Worm (Caenorhabditis elegans): Measurements from ENCODE around the gene max-1.

- no peak for TF ChIP-seq C06A6.2 (GFP tag; conservative IDR thresholded peaks at IDR 0.05)
- no peak for TF ChIP-seq ama-1 (optimal IDR thresholded peaks at IDR 0.05)
- TF ChIP-seq ama-1 (GFP tag; optimal IDR thresholded peaks at IDR 0.05), result no peak
- TF ChIP-seq dpl-1 (GFP tag; optimal IDR thresholded peaks at IDR 0.05), result no peak
- TF ChIP-seq madf-8 (GFP tag; conservative IDR thresholded peaks at IDR 0.05), result no peak
- no peak for TF ChIP-seq Y67H2A.10 (GFP tag; conservative IDR thresholded peaks at IDR 0.05)
- no peak for TF ChIP-seq T26A5.8 (tag; optimal IDR thresholded peaks at IDR 0.05)
- no peak for TF ChIP-seq ceh-91 (GFP tag; IDR thresholded peaks at IDR 0.05)
- TF ChIP-seq Y95B8A.8 (GFP tag; IDR thresholded peaks at IDR 0.05), result no peak
- no peak for TF ChIP-seq akir-1 (GFP tag; optimal IDR thresholded peaks at IDR 0.05)
- TF ChIP-seq pha-4 (tag; optimal IDR thresholded peaks at IDR 0.05), result no peak
- TF ChIP-seq sea-2 (GFP tag; IDR thresholded peaks at IDR 0.05), result no peak
- TF ChIP-seq ets-4 (GFP tag; optimal IDR thresholded peaks at IDR 0.05), result no peak
- TF ChIP-seq nhr-27 (tag; optimal IDR thresholded peaks at IDR 0.05), result no peak
These were observed 7.0 kb downstream of the max-1 start for ce11 chrV:13112937-13113497.

All from whole organism, young adult.